Worm (Caenorhabditis elegans) whole organism, mixed stage, embryonic: ENCODE measurements around the gene T26H5.8.

Experiments
- M03D4.4 ChIP-seq: sonication (generic microtip); optimal IDR thresholded peaks from 2 replicates; lab custom pipeline; 2017; ENCODE audit warnings: mild to moderate bottlenecking, missing genetic modification characterization, missing compliant biosample characterization
- bed-3 ChIP-seq: fragments of 200-800 bp; sonication (Bioruptor generic); optimal IDR thresholded peaks from 3 replicates; lab custom pipeline; 2018; ENCODE audit warnings: mild to moderate bottlenecking, missing genetic modification characterization, moderate library complexity, missing compliant biosample characterization
- blmp-1 ChIP-seq: fragments of 150-350 bp; optimal IDR thresholded peaks from 2 replicates; lab custom pipeline; 2014; ENCODE audit warnings: missing biosample characterization, missing genetic modification characterization
- ceh-43 ChIP-seq: fragments of 200-800 bp; sonication (Bioruptor generic); optimal IDR thresholded peaks from 2 replicates; lab custom pipeline; 2018; ENCODE audit warnings: mild to moderate bottlenecking, missing genetic modification characterization, moderate library complexity, missing compliant biosample characterization
- ceh-83 ChIP-seq: fragments of 200-800 bp; sonication (Bioruptor generic); optimal IDR thresholded peaks from 2 replicates; lab custom pipeline; 2018; ENCODE audit warnings: mild to moderate bottlenecking, missing genetic modification characterization, missing compliant biosample characterization
- ces-1 ChIP-seq: fragments of 150-350 bp; optimal IDR thresholded peaks from 2 replicates; lab custom pipeline; 2014; ENCODE audit warnings: missing biosample characterization, missing genetic modification reagents, missing genetic modification characterization
- cnd-1 ChIP-seq: fragments of 200-800 bp; sonication (Bioruptor generic); optimal IDR thresholded peaks from 2 replicates; lab custom pipeline; 2018; ENCODE audit warnings: mild to moderate bottlenecking, missing genetic modification characterization, missing compliant biosample characterization
- drap-1 ChIP-seq: fragments of 200-800 bp; sonication (Bioruptor generic); optimal IDR thresholded peaks from 3 replicates; lab custom pipeline; 2018; ENCODE audit warnings: mild to moderate bottlenecking, missing genetic modification characterization, missing compliant biosample characterization
- elt-3 ChIP-seq: fragments of 150-350 bp; optimal IDR thresholded peaks from 2 replicates; lab custom pipeline; 2014; ENCODE audit warnings: missing biosample characterization, missing genetic modification characterization
- flh-1 ChIP-seq: fragments of 200-800 bp; sonication (Bioruptor generic); optimal IDR thresholded peaks from 2 replicates; lab custom pipeline; 2018; ENCODE audit warnings: mild to moderate bottlenecking, missing genetic modification characterization, moderate library complexity, missing compliant biosample characterization
- ham-2 ChIP-seq: fragments of 200-800 bp; sonication (Bioruptor generic); optimal IDR thresholded peaks from 2 replicates; lab custom pipeline; 2018; ENCODE audit warnings: mild to moderate bottlenecking, missing genetic modification characterization, missing compliant biosample characterization
- hlh-1 ChIP-seq: fragments of 150-350 bp; optimal IDR thresholded peaks from 2 replicates; lab custom pipeline; 2014; ENCODE audit warnings: missing biosample characterization, missing genetic modification reagents, missing genetic modification characterization
- lin-13 ChIP-seq: fragments of 150-350 bp; optimal IDR thresholded peaks from 2 replicates; lab custom pipeline; 2014; ENCODE audit warnings: missing biosample characterization, missing genetic modification characterization
- lin-32 ChIP-seq: fragments of 200-800 bp; sonication (Bioruptor generic); optimal IDR thresholded peaks from 2 replicates; lab custom pipeline; 2018; ENCODE audit warnings: mild to moderate bottlenecking, missing genetic modification characterization, missing compliant biosample characterization
- lsy-2 ChIP-seq: fragments of 150-350 bp; optimal IDR thresholded peaks from 2 replicates; lab custom pipeline; 2014; ENCODE audit warnings: missing biosample characterization, missing genetic modification characterization
- mab-5 ChIP-seq: fragments of 150-350 bp; optimal IDR thresholded peaks from 2 replicates; lab custom pipeline; 2014; ENCODE audit warnings: missing biosample characterization, missing genetic modification characterization
- mep-1 ChIP-seq: fragments of 150-350 bp; optimal IDR thresholded peaks from 2 replicates; lab custom pipeline; 2017; ENCODE audit warnings: missing biosample characterization, missing genetic modification reagents, missing genetic modification characterization, inconsistent platforms
- mls-2 ChIP-seq: sonication (generic microtip); optimal IDR thresholded peaks from 2 replicates; lab custom pipeline; 2016; ENCODE audit warnings: mild to moderate bottlenecking, missing genetic modification characterization, moderate library complexity, missing compliant biosample characterization
- nhr-12 ChIP-seq: fragments of 150-350 bp; optimal IDR thresholded peaks from 2 replicates; lab custom pipeline; 2014; ENCODE audit warnings: missing biosample characterization, missing genetic modification characterization
- nhr-2 ChIP-seq: fragments of 150-350 bp; optimal IDR thresholded peaks from 2 replicates; lab custom pipeline; 2014; ENCODE audit warnings: missing biosample characterization, missing genetic modification characterization
- nhr-28 ChIP-seq: fragments of 150-350 bp; optimal IDR thresholded peaks from 2 replicates; lab custom pipeline; 2014; ENCODE audit warnings: missing biosample characterization, missing genetic modification characterization
- nhr-76 ChIP-seq: sonication (generic microtip); optimal IDR thresholded peaks from 2 replicates; lab custom pipeline; 2017; ENCODE audit warnings: missing biosample characterization, missing genetic modification characterization
- pha-4 ChIP-seq: fragments of 150-350 bp; optimal IDR thresholded peaks from 2 replicates; lab custom pipeline; 2018; ENCODE audit warnings: missing biosample characterization, missing genetic modification reagents, missing genetic modification characterization
- sptf-1 ChIP-seq: sonication (generic microtip); optimal IDR thresholded peaks from 2 replicates; lab custom pipeline; 2017; ENCODE audit warnings: mild to moderate bottlenecking, missing genetic modification characterization, moderate library complexity, missing compliant biosample characterization
- tbx-8 ChIP-seq: fragments of 200-800 bp; sonication (Bioruptor generic); optimal IDR thresholded peaks from 2 replicates; lab custom pipeline; 2018; ENCODE audit warnings: mild to moderate bottlenecking, missing genetic modification characterization, moderate library complexity, missing compliant biosample characterization
- unc-120 ChIP-seq: sonication (generic microtip); optimal IDR thresholded peaks from 2 replicates; lab custom pipeline; 2017; ENCODE audit warnings: missing genetic modification characterization, missing compliant biosample characterization; ENCODE audit not compliant: poor library complexity, severe bottlenecking
- unc-39 ChIP-seq: fragments of 150-350 bp; optimal IDR thresholded peaks from 2 replicates; lab custom pipeline; 2014; ENCODE audit warnings: missing biosample characterization, missing genetic modification characterization
- unc-62 ChIP-seq: fragments of 150-350 bp; optimal IDR thresholded peaks from 2 replicates; lab custom pipeline; 2014; ENCODE audit warnings: missing biosample characterization, missing genetic modification reagents, missing genetic modification characterization
- zip-8 ChIP-seq: fragments of 150-350 bp; optimal IDR thresholded peaks from 2 replicates; lab custom pipeline; 2014; ENCODE audit warnings: missing biosample characterization, missing genetic modification characterization
- ztf-11 ChIP-seq: fragments of 150-350 bp; optimal IDR thresholded peaks from 2 replicates; lab custom pipeline; 2014; ENCODE audit warnings: missing biosample characterization, missing genetic modification characterization

The T26H5.8 gene

DNA sequence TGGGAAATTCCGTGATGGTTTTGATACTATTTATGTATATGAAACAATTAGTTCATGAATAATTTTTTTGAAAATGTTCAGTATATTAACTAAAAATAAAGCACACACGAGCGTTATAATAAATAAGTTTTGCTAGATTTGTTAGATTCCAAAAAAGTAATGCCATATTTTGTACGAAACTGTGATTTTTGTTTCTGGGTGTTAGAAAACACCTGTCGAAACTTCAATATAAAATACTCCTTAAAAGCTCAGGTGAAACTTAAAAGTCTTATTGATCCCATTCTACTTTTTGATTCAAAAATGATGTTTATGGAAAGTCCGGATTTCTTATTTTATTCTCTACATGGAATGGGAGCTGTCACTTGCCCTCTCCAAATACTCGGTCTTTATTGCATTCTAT lies 16.6 kb downstream of the T26H5.8 start, which contains the start of gene srh-265:
TSS of gene srh-265 (plus strand) at position 301 of the 400 bp plus-strand sequence.
- TF ChIP-seq ceh-43 (GFP tag; lab: Kevin White, UChicago): no peak
- no peak for TF ChIP-seq mep-1 (tag; lab: Kevin White, UChicago)
- TF ChIP-seq unc-120: no peak
- TF ChIP-seq lin-32 (GFP tag; lab: Kevin White, UChicago): no peak
- no peak for TF ChIP-seq bed-3 (GFP tag; lab: Kevin White, UChicago)
- no peak for TF ChIP-seq elt-3
- TF ChIP-seq unc-39 (tag; lab: Kevin White, UChicago): no peak
- TF ChIP-seq hlh-1 (tag; lab: Kevin White, UChicago): no peak

DNA sequence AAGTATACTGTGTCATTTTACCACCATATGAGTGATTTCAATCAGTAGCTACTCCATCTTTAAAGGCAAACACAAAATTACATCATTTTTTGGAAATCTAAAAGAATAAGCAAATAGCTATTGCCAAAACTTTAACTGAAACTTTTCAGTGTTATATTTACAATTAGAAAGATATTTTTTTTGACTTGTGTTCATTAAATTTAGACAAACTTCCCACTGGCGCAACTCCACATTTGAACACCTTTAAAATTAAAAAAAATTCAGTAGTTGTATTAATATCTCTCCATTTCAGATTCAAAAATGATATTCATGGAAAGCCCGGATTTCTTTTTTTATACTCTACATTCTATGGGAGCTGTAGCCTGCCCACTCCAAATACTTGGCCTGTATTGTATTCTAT lies 18.7 kb downstream of the T26H5.8 start, which contains the start of gene srh-264:
TSS of gene srh-264 (plus strand) at position 301 of the 400 bp plus-strand sequence.
- no peak for TF ChIP-seq nhr-12 (tag; lab: Kevin White, UChicago)
- TF ChIP-seq lsy-2 (tag; lab: Kevin White, UChicago): no peak
- no peak for TF ChIP-seq hlh-1 (tag; lab: Kevin White, UChicago)
- TF ChIP-seq pha-4 (tag; lab: Kevin White, UChicago): no peak
- no peak for TF ChIP-seq unc-62
- TF ChIP-seq ceh-83 (GFP tag; lab: Kevin White, UChicago): no peak
- TF ChIP-seq zip-8 (tag; lab: Kevin White, UChicago): no peak
- TF ChIP-seq flh-1 (GFP tag; lab: Kevin White, UChicago): no peak
- no peak for TF ChIP-seq lin-13 (tag; lab: Kevin White, UChicago)

DNA sequence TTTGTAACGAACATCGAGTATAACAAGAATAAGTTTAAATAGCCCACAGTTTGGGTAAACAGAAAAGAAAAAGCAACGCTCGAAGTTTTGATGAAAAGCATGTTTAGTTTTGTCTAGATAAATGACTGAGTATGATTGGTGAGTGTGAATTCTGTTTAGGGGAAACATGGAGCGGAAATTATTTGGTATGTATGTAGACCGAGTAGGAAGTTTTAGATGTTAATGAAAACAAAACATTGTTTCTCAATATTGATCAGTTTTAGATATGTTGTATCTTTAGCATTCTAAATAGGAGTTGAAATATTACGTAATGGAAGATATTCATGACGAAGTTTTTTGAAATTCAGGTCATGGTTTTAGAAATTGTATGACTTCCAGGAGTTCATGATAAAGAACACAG lies 19.9 kb downstream of the T26H5.8 start, which contains the start of gene srbc-63:
TSS of gene srbc-63 (minus strand) at position 101 of the 400 bp plus-strand sequence.
- no peak for TF ChIP-seq ceh-83 (GFP tag; lab: Kevin White, UChicago)
- no peak for TF ChIP-seq sptf-1 (tag; lab: Kevin White, UChicago)
- no peak for TF ChIP-seq mab-5
- no peak for TF ChIP-seq tbx-8 (GFP tag; lab: Kevin White, UChicago)
- no peak for TF ChIP-seq drap-1 (GFP tag; lab: Kevin White, UChicago)
- TF ChIP-seq nhr-2 (tag; lab: Kevin White, UChicago): no peak
- no peak for TF ChIP-seq pha-4 (tag; lab: Kevin White, UChicago)
- no peak for TF ChIP-seq unc-39 (tag; lab: Kevin White, UChicago)
- TF ChIP-seq nhr-28 (tag; lab: Kevin White, UChicago): no peak
- no peak for TF ChIP-seq flh-1 (GFP tag; lab: Kevin White, UChicago)
- no peak for TF ChIP-seq nhr-12 (tag; lab: Kevin White, UChicago)
- TF ChIP-seq hlh-1 (tag; lab: Kevin White, UChicago): no peak
- no peak for TF ChIP-seq bed-3 (GFP tag; lab: Kevin White, UChicago)
- no peak for TF ChIP-seq unc-62
- no peak for TF ChIP-seq M03D4.4 (tag; lab: Kevin White, UChicago)
- no peak for TF ChIP-seq ces-1 (GFP tag; lab: Kevin White, UChicago)

DNA sequence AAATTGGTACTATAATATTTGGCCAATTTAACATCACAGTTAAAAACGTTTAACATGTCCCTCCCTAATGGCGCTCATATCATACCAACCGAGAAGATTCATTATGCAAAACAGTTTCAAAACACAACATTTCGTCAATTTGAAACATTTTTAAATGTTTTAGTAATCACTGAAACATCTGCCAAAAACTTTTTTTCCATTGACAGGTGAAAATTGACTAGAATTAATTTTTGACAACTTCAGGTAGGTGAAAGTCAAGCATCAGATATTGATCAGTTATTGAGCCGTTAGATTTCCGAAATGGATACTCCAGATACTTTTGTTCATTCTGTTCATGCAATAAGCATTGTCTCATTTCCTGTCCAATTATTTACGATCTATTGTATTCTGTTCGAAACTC lies 25.6 kb downstream of the T26H5.8 start, which contains the start of gene srh-257:
TSS of gene srh-257 (plus strand) at position 301 of the 400 bp plus-strand sequence.
- TF ChIP-seq hlh-1 (tag; lab: Kevin White, UChicago): no peak
- TF ChIP-seq ztf-11 (tag; lab: Kevin White, UChicago): no peak
- TF ChIP-seq lin-32 (GFP tag; lab: Kevin White, UChicago): no peak
- no peak for TF ChIP-seq blmp-1
- TF ChIP-seq nhr-76: no peak
- no peak for TF ChIP-seq pha-4 (tag; lab: Kevin White, UChicago)
- TF ChIP-seq unc-39 (tag; lab: Kevin White, UChicago): no peak
- no peak for TF ChIP-seq cnd-1
- no peak for TF ChIP-seq tbx-8 (GFP tag; lab: Kevin White, UChicago)
- no peak for TF ChIP-seq ceh-43 (GFP tag; lab: Kevin White, UChicago)

DNA sequence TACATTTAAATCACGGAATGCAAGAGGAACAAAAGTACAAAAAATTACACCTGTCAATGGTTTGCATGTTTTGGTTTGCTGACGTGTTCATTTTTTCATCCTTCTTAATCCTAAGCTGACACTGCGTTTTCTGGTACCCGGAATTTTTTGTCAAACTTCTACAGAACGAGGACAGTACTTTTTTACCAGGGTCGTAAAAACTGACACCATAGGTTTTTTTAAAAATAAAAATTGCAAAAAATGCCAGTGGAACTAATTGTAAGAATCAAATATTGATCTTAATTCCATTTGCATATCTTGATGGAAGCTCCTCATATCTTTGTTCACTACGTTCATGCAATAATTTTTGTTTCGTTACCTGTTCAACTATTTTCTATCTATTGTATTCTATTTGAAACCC lies 27.7 kb downstream of the T26H5.8 start, which contains the start of gene srh-258:
TSS of gene srh-258 (plus strand) at position 301 of the 400 bp plus-strand sequence.
- TF ChIP-seq ham-2: no peak
- no peak for TF ChIP-seq unc-120
- TF ChIP-seq lin-13 (tag; lab: Kevin White, UChicago): no peak
- TF ChIP-seq zip-8 (tag; lab: Kevin White, UChicago): no peak
- TF ChIP-seq nhr-76: no peak
- no peak for TF ChIP-seq nhr-2 (tag; lab: Kevin White, UChicago)
- TF ChIP-seq mab-5: no peak
- TF ChIP-seq mls-2: no peak
- TF ChIP-seq ztf-11 (tag; lab: Kevin White, UChicago): no peak
- TF ChIP-seq nhr-12 (tag; lab: Kevin White, UChicago): no peak
- TF ChIP-seq unc-39 (tag; lab: Kevin White, UChicago): no peak
- no peak for TF ChIP-seq unc-62
- no peak for TF ChIP-seq bed-3 (GFP tag; lab: Kevin White, UChicago)
- TF ChIP-seq, all 35 proteins: peak for 0
